Worm (Caenorhabditis elegans): Measurements from ENCODE around the gene T21E8.4.

DNA sequence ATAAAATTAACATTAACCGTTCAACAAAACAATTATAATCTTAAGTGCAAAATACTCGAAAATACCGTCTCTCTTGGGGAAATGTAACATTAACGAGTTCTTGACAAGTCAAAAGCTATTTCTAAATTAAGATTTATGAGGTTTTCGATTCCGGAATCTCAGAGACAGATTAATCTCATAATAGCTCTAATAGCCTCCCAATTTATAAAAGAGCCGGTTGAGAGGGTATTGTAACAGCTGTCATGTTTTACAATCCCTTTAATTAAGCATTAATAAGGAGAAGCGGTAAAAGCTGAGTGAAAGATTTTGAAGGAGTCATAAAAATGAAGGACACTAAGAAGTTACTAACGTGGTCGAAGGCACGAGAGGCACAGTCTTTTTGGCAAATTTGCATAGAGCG is 28.9 kb upstream of the T21E8.4 start:
- no peak for TF ChIP-seq him-1 (tag; optimal IDR thresholded peaks at IDR 0.05)
- TF ChIP-seq W03F9.2 (tag; optimal IDR thresholded peaks at IDR 0.05): no peak
- no peak for TF ChIP-seq dao-5 (tag; optimal IDR thresholded peaks at IDR 0.05)
